Worm (Caenorhabditis elegans) whole organism, L4/young adult: ENCODE data around the gene unc-53.

Experiments
- W03F9.2 ChIP-seq: fragments of 150-350 bp; optimal IDR thresholded peaks from 2 replicates; lab custom pipeline; 2014; ENCODE audit warnings: missing biosample characterization, missing genetic modification characterization
- dao-5 ChIP-seq: sonication (generic microtip); optimal IDR thresholded peaks from 2 replicates; lab custom pipeline; 2016; ENCODE audit warnings: missing genotype, missing genetic modification characterization, moderate library complexity, missing compliant biosample characterization
- him-1 ChIP-seq: sonication (generic microtip); optimal IDR thresholded peaks from 2 replicates; lab custom pipeline; 2016; ENCODE audit warnings: missing genotype, missing genetic modification reagents, missing genetic modification characterization, missing compliant biosample characterization

unc-53 gene

ce11 chrII:11041027-11041426 is 48.2 kb downstream of the unc-53 start, which contains the start of gene cey-1:
TSS of gene cey-1 (minus strand) at chrII:11041206.
- TF ChIP-seq him-1 (tag; lab: Kevin White, UChicago) (no peak), dao-5 (tag; lab: Kevin White, UChicago) (no peak), W03F9.2 (tag; lab: Kevin White, UChicago) (no peak)

- TF ChIP-seq dao-5 (tag; lab: Kevin White, UChicago) (no peak), W03F9.2 (tag; lab: Kevin White, UChicago) (no peak), him-1 (tag; lab: Kevin White, UChicago) (no peak)
These were observed 49.1 kb downstream of the unc-53 start for ce11 chrII:11040140-11040539.

- TF ChIP-seq dao-5 (tag; lab: Kevin White, UChicago) (no peak), W03F9.2 (tag; lab: Kevin White, UChicago) (no peak), him-1 (tag; lab: Kevin White, UChicago) (no peak)
These were observed 53.5 kb downstream of the unc-53 start, which contains the start of gene srlf-15 for ce11 chrII:11035774-11036173. TSS of gene srlf-15 (plus strand) at chrII:11036074.

- no peak for TF ChIP-seq him-1 (tag; lab: Kevin White, UChicago)
- TF ChIP-seq dao-5 (tag; lab: Kevin White, UChicago): no peak
- no peak for TF ChIP-seq W03F9.2 (tag; lab: Kevin White, UChicago)
These were observed 56.4 kb downstream of the unc-53 start for ce11 chrII:11032812-11033211.

- TF ChIP-seq him-1 (tag; lab: Kevin White, UChicago) (no peak), dao-5 (tag; lab: Kevin White, UChicago) (no peak)
These were observed 59.0 kb downstream of the unc-53 start, which contains the start of gene nlp-18 for ce11 chrII:11030297-11030696. TSS of gene nlp-18 (minus strand) at chrII:11030397.

- no peak for TF ChIP-seq dao-5 (tag; lab: Kevin White, UChicago)
- no peak for TF ChIP-seq him-1 (tag; lab: Kevin White, UChicago)
- TF ChIP-seq W03F9.2 (tag; lab: Kevin White, UChicago): no peak
These were observed 61.5 kb downstream of the unc-53 start for ce11 chrII:11027777-11028176.

ce11 chrII:11025566-11025965 is 63.7 kb downstream of the unc-53 start, which contains the start of gene F33A8.7:
TSS of gene F33A8.7 (minus strand) at chrII:11025666.
- TF ChIP-seq W03F9.2 (tag; lab: Kevin White, UChicago): no peak
- TF ChIP-seq dao-5 (tag; lab: Kevin White, UChicago): no peak
- TF ChIP-seq him-1 (tag; lab: Kevin White, UChicago): no peak

ce11 chrII:11022023-11022422 is 67.2 kb downstream of the unc-53 start, which contains the start of gene let-858:
TSS of gene let-858 (plus strand) at chrII:11022370.
- TF ChIP-seq W03F9.2 (tag; lab: Kevin White, UChicago) (peak; percentile 33), dao-5 (tag; lab: Kevin White, UChicago) (no peak)

- TF ChIP-seq W03F9.2 (tag; lab: Kevin White, UChicago) (no peak), dao-5 (tag; lab: Kevin White, UChicago) (no peak), him-1 (tag; lab: Kevin White, UChicago) (no peak)
These were observed 68.5 kb downstream of the unc-53 start for ce11 chrII:11020707-11021106.

- TF ChIP-seq him-1 (tag; lab: Kevin White, UChicago) (no peak), W03F9.2 (tag; lab: Kevin White, UChicago) (no peak), dao-5 (tag; lab: Kevin White, UChicago) (no peak)
These were observed 72.4 kb downstream of the unc-53 start for ce11 chrII:11016884-11017283.

- TF ChIP-seq dao-5 (tag; lab: Kevin White, UChicago) (no peak), W03F9.2 (tag; lab: Kevin White, UChicago) (no peak), him-1 (tag; lab: Kevin White, UChicago) (no peak)
These were observed 72.6 kb downstream of the unc-53 start, which contains the start of gene ram-2 for ce11 chrII:11016835-11016883. TSS of gene ram-2 (minus strand) at chrII:11016881.

- TF ChIP-seq dao-5 (tag; lab: Kevin White, UChicago) (no peak), him-1 (tag; lab: Kevin White, UChicago) (no peak), W03F9.2 (tag; lab: Kevin White, UChicago) (no peak)
These were observed 72.8 kb downstream of the unc-53 start for ce11 chrII:11016435-11016834.

- TF ChIP-seq him-1 (tag; lab: Kevin White, UChicago) (no peak), W03F9.2 (tag; lab: Kevin White, UChicago) (no peak), dao-5 (tag; lab: Kevin White, UChicago) (no peak)
These were observed 73.5 kb downstream of the unc-53 start for ce11 chrII:11015734-11016133.

- TF ChIP-seq him-1 (tag; lab: Kevin White, UChicago) (no peak), W03F9.2 (tag; lab: Kevin White, UChicago) (no peak), dao-5 (tag; lab: Kevin White, UChicago) (no peak)
These were observed 74.0 kb downstream of the unc-53 start for ce11 chrII:11015210-11015609.

ce11 chrII:11013667-11014066 is 75.6 kb downstream of the unc-53 start, which contains the start of gene col-81:
TSS of gene col-81 (minus strand) at chrII:11013767.
- TF ChIP-seq him-1 (tag; lab: Kevin White, UChicago) (no peak), dao-5 (tag; lab: Kevin White, UChicago) (no peak), W03F9.2 (tag; lab: Kevin White, UChicago) (no peak)
